Worm (Caenorhabditis elegans) whole organism, L4 larva: ENCODE measurements around the gene srh-55.
A peak's percentile ranks its signal among the peaks of the same experiment; 100 is the strongest.

Source experiments
- F10B5.3 ChIP-seq: sonication (generic microtip); optimal IDR thresholded peaks from 2 replicates; lab custom pipeline; 2016; ENCODE audit warnings: mild to moderate bottlenecking, missing genetic modification characterization, missing compliant biosample characterization
- F26F4.8 ChIP-seq: fragments of 200-800 bp; sonication (Bioruptor generic); conservative IDR thresholded peaks from 2 replicates; pipeline ENCODE4 v1.3.6; 2022; ENCODE audit warnings: missing genetic modification characterization, missing compliant biosample characterization
- R02D3.7 ChIP-seq: fragments of 150-350 bp; sonication (generic microtip); optimal IDR thresholded peaks from 3 replicates; lab custom pipeline; 2014; ENCODE audit warnings: missing biosample characterization, missing genetic modification characterization
- T20F7.1 ChIP-seq: fragments of 200-800 bp; sonication (Bioruptor generic); optimal IDR thresholded peaks from 2 replicates; lab custom pipeline; 2018; ENCODE audit warnings: mild to moderate bottlenecking, missing genetic modification characterization, missing compliant biosample characterization
- T26A8.4 ChIP-seq: fragments of 200-800 bp; sonication (Bioruptor generic); IDR thresholded peaks from 2 replicates; pipeline ENCODE4 v1.3.6; 2022; ENCODE audit warnings: missing genetic modification characterization, missing compliant biosample characterization
- Y105C5A.15 ChIP-seq: fragments of 200-800 bp; sonication (Bioruptor generic); IDR thresholded peaks from 2 replicates; pipeline ENCODE4 v1.3.6; 2022; ENCODE audit warnings: missing genetic modification characterization, missing compliant biosample characterization
- Y48G9A.11 ChIP-seq: fragments of 200-800 bp; sonication (Bioruptor generic); IDR thresholded peaks from 2 replicates; pipeline ENCODE4 v1.3.6; 2022; ENCODE audit warnings: missing genetic modification reagents, missing genetic modification characterization, missing compliant biosample characterization
- aha-1 ChIP-seq: fragments of 150-350 bp; peaks from one replicate; lab custom pipeline; 2014; ENCODE audit warnings: missing biosample characterization, missing genetic modification characterization
- arid-1 ChIP-seq: fragments of 200-800 bp; sonication (Bioruptor generic); conservative IDR thresholded peaks from 2 replicates; pipeline ENCODE4 v1.3.6; 2022; ENCODE audit warnings: missing genetic modification reagents, missing genetic modification characterization, missing compliant biosample characterization
- ceh-62 ChIP-seq: sonication (generic microtip); optimal IDR thresholded peaks from 2 replicates; lab custom pipeline; 2017; ENCODE audit warnings: missing biosample characterization, missing genetic modification characterization
- ctbp-1 ChIP-seq: fragments of 200-800 bp; sonication (Bioruptor generic); IDR thresholded peaks from 2 replicates; pipeline ENCODE4 v1.3.6; 2022; ENCODE audit warnings: missing genetic modification reagents, missing genetic modification characterization, missing compliant biosample characterization
- daf-12 ChIP-seq: fragments of 150-350 bp; optimal IDR thresholded peaks from 2 replicates; lab custom pipeline; 2014; ENCODE audit warnings: missing biosample characterization, missing genetic modification reagents, missing genetic modification characterization
- daf-19 ChIP-seq: fragments of 200-800 bp; sonication (Bioruptor generic); conservative IDR thresholded peaks from 2 replicates; pipeline ENCODE4 v1.3.6; 2022; ENCODE audit warnings: missing genetic modification characterization, missing compliant biosample characterization
- dmd-9 ChIP-seq: fragments of 200-800 bp; sonication (Bioruptor generic); IDR thresholded peaks from 2 replicates; pipeline ENCODE4 v1.3.6; 2022; ENCODE audit warnings: missing genetic modification reagents, missing genetic modification characterization, missing compliant biosample characterization
- egl-27 ChIP-seq: sonication (generic microtip); optimal IDR thresholded peaks from 3 replicates; lab custom pipeline; 2017; ENCODE audit warnings: missing biosample characterization, missing genetic modification reagents, missing genetic modification characterization
- fkh-10 ChIP-seq: fragments of 150-350 bp; optimal IDR thresholded peaks from 2 replicates; lab custom pipeline; 2014; ENCODE audit warnings: missing biosample characterization, missing genetic modification reagents, missing genetic modification characterization
- fos-1 ChIP-seq: fragments of 150-350 bp; optimal IDR thresholded peaks from 2 replicates; lab custom pipeline; 2014; ENCODE audit warnings: missing biosample characterization, missing genetic modification characterization
- hif-1 ChIP-seq, 2 experiments: sonication (generic microtip); optimal IDR thresholded peaks; 2 replicates each; lab custom pipeline; 2016 to 2017; ENCODE audit warnings: missing compliant biosample characterization in 2 of 2, missing genetic modification characterization in 2 of 2, missing genetic modification reagents in 2 of 2, missing genotype in 2 of 2, mild to moderate bottlenecking in 1 of 2
- hlh-11 ChIP-seq: fragments of 200-800 bp; sonication (Bioruptor generic); optimal IDR thresholded peaks from 2 replicates; lab custom pipeline; 2018; ENCODE audit warnings: mild to moderate bottlenecking, missing genetic modification characterization, missing compliant biosample characterization
- hlh-30 ChIP-seq: sonication (generic microtip); optimal IDR thresholded peaks from 2 replicates; lab custom pipeline; 2017; ENCODE audit warnings: antibody characterized with exemption, mild to moderate bottlenecking, missing genetic modification characterization, missing compliant biosample characterization; ENCODE audit not compliant: insufficient read depth
- jun-1 ChIP-seq: fragments of 150-350 bp; optimal IDR thresholded peaks from 2 replicates; lab custom pipeline; 2014; ENCODE audit warnings: missing biosample characterization, missing genetic modification reagents, missing genetic modification characterization
- lim-7 ChIP-seq: fragments of 200-800 bp; sonication (Bioruptor generic); IDR thresholded peaks from 2 replicates; pipeline ENCODE4 v1.3.6; 2022; ENCODE audit warnings: missing genetic modification characterization, missing compliant biosample characterization
- lin-15B ChIP-seq: fragments of 150-350 bp; sonication (generic microtip); optimal IDR thresholded peaks from 3 replicates; lab custom pipeline; 2014; ENCODE audit warnings: missing biosample characterization, missing genetic modification characterization
- lir-3 ChIP-seq: sonication (generic microtip); optimal IDR thresholded peaks from 2 replicates; lab custom pipeline; 2016; ENCODE audit warnings: mild to moderate bottlenecking, missing genetic modification characterization, missing compliant biosample characterization
- lsy-2 ChIP-seq, 2 experiments: fragments of 150-350 bp in 1 of 2; sonication (generic microtip) in 1 of 2; optimal IDR thresholded peaks; 2 replicates each; lab custom pipeline; 2014 to 2017; ENCODE audit warnings: missing biosample characterization in 2 of 2, missing genetic modification characterization in 2 of 2
- mep-1 ChIP-seq: fragments of 150-350 bp; sonication (generic microtip); optimal IDR thresholded peaks from 3 replicates; lab custom pipeline; 2014; ENCODE audit warnings: missing biosample characterization, missing genetic modification characterization
- nhr-111 ChIP-seq: fragments of 200-800 bp; sonication (Bioruptor generic); optimal IDR thresholded peaks from 2 replicates; lab custom pipeline; 2018; ENCODE audit warnings: mild to moderate bottlenecking, missing genetic modification characterization, missing compliant biosample characterization
- php-3 ChIP-seq: fragments of 200-800 bp; sonication (Bioruptor generic); IDR thresholded peaks from 2 replicates; pipeline ENCODE4 v1.3.6; 2022; ENCODE audit warnings: missing genetic modification reagents, missing genetic modification characterization, missing compliant biosample characterization
- rbr-2 ChIP-seq: sonication (generic microtip); optimal IDR thresholded peaks from 2 replicates; lab custom pipeline; 2016; ENCODE audit warnings: missing genotype, missing genetic modification characterization, missing compliant biosample characterization
- saeg-2 ChIP-seq: fragments of 200-800 bp; sonication (Bioruptor generic); IDR thresholded peaks from 2 replicates; pipeline ENCODE4 v1.3.6; 2022; ENCODE audit warnings: missing genetic modification reagents, missing genetic modification characterization, missing compliant biosample characterization
- set-16 ChIP-seq: fragments of 200-800 bp; sonication (Bioruptor generic); IDR thresholded peaks from 2 replicates; pipeline ENCODE4 v1.3.6; 2022; ENCODE audit warnings: missing genetic modification reagents, missing genetic modification characterization, missing compliant biosample characterization
- skn-1 ChIP-seq: fragments of 150-350 bp; optimal IDR thresholded peaks from 2 replicates; lab custom pipeline; 2014; ENCODE audit warnings: missing biosample characterization, missing genetic modification characterization
- snpc-1.2 ChIP-seq: fragments of 200-800 bp; sonication (Bioruptor generic); IDR thresholded peaks from 2 replicates; pipeline ENCODE4 v1.3.6; 2022; ENCODE audit warnings: missing genetic modification reagents, missing genetic modification characterization, missing compliant biosample characterization
- snpc-4 ChIP-seq: fragments of 150-350 bp; optimal IDR thresholded peaks from 2 replicates; lab custom pipeline; 2014; ENCODE audit warnings: missing biosample characterization, missing genetic modification characterization
- spr-1 ChIP-seq: sonication (generic microtip); optimal IDR thresholded peaks from 2 replicates; lab custom pipeline; 2016; ENCODE audit warnings: mild to moderate bottlenecking, missing genetic modification characterization, missing compliant biosample characterization
- tag-97 ChIP-seq: fragments of 200-800 bp; sonication (Bioruptor generic); IDR thresholded peaks from 2 replicates; pipeline ENCODE4 v1.3.6; 2022; ENCODE audit warnings: missing genetic modification characterization, missing compliant biosample characterization
- tra-1 ChIP-seq: fragments of 200-800 bp; sonication (Bioruptor generic); IDR thresholded peaks from 2 replicates; pipeline ENCODE4 v1.3.6; 2022; ENCODE audit warnings: missing genetic modification reagents, missing genetic modification characterization, missing compliant biosample characterization
- unc-39 ChIP-seq: sonication (generic microtip); optimal IDR thresholded peaks from 2 replicates; lab custom pipeline; 2017; ENCODE audit warnings: missing biosample characterization, missing genetic modification characterization
- zip-2 ChIP-seq: fragments of 150-350 bp; optimal IDR thresholded peaks from 2 replicates; lab custom pipeline; 2014; ENCODE audit warnings: missing biosample characterization, missing genetic modification characterization
- ztf-11 ChIP-seq: fragments of 150-350 bp; optimal IDR thresholded peaks from 2 replicates; lab custom pipeline; 2014; ENCODE audit warnings: missing biosample characterization, missing genetic modification characterization
- ztf-7 ChIP-seq: fragments of 150-350 bp; optimal IDR thresholded peaks from 2 replicates; lab custom pipeline; 2014; ENCODE audit warnings: missing biosample characterization, missing genetic modification characterization

The srh-55 gene

DNA sequence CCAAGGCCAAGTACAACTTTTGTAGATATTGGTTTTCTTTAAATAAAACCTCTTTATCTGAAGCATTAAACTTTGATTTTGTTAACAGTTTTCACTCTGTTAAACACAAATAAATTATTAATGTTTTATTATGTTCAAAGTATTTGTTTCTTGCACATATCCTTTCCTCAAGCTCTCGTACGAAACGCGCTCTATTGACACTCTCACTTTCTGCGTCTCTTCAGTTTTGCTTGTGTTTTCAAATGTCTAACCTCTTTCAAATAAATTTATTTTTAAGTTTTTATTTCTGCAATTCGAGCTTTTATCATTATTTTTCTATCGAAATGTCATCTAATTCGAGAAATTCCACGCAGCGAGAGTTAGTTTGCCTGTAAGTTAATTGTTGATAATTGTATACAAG is 9.6 kb upstream of the srh-55 start, which contains the start of gene K08F9.4 (continued):
- TF ChIP-seq T20F7.1 (GFP tag; lab: Kevin White, UChicago) (peak; percentile 32), rbr-2 (tag; lab: Kevin White, UChicago) (no peak), R02D3.7 (tag; lab: Kevin White, UChicago) (no peak), unc-39 (tag; lab: Kevin White, UChicago) (no peak), F26F4.8 (GFP tag; lab: Robert Waterston, UW) (no peak), arid-1 (GFP tag; lab: Robert Waterston, UW) (no peak), snpc-4 (tag; lab: Kevin White, UChicago) (no peak), ztf-7 (tag; lab: Kevin White, UChicago) (no peak), snpc-1.2 (GFP tag; lab: Robert Waterston, UW) (no peak), lim-7 (GFP tag; lab: Robert Waterston, UW) (no peak), ctbp-1 (GFP tag; lab: Robert Waterston, UW) (no peak), spr-1 (tag; lab: Kevin White, UChicago) (no peak), Y105C5A.15 (GFP tag; lab: Robert Waterston, UW) (no peak), lin-15B (tag; lab: Kevin White, UChicago) (no peak), fos-1 (no peak), saeg-2 (no peak), dmd-9 (GFP tag; lab: Robert Waterston, UW) (no peak), lsy-2 (tag; optimal IDR thresholded peaks at IDR 0.05; lab: Kevin White, UChicago) (no peak), hlh-30 (tag; lab: Kevin White, UChicago) (no peak), ztf-11 (tag; lab: Kevin White, UChicago) (no peak), Y48G9A.11 (no peak), T26A8.4 (GFP tag; lab: Robert Waterston, UW) (no peak), set-16 (no peak), hif-1 (tag; optimal IDR thresholded peaks at IDR 0.05; lab: Kevin White, UChicago) (no peak), F10B5.3 (tag; lab: Kevin White, UChicago) (no peak), nhr-111 (no peak), mep-1 (no peak), jun-1 (tag; lab: Kevin White, UChicago) (no peak), skn-1 (tag; lab: Kevin White, UChicago) (no peak), php-3 (GFP tag; lab: Robert Waterston, UW) (no peak), daf-12 (tag; lab: Kevin White, UChicago) (no peak), zip-2 (tag; lab: Kevin White, UChicago) (no peak)
- TF ChIP-seq, all 104 proteins: peak for 8

DNA sequence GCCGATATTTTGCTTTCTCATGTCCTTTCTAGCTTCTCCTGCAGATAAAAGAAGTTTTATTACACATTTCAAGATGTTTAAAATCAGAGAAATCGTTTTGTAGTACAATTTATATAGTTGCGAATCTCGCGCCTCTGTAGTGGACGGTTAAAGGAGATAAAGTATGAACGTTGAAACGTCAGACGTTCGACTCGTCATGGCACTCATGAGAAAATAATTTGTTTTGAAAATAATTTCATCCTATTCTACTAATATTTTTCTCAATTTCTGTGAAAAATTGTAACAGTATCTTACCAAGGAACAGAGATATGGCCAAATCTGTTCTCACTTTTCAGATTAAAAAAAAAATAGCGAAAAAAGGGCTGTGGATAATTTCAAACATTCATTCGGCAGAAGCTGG is 5.6 kb upstream of the srh-55 start, which contains the start of gene T09F5.20:
TSS of gene T09F5.20 (minus strand) at position 101 of the 400 bp plus-strand sequence.
- no peak for TF ChIP-seq egl-27 (tag; lab: Kevin White, UChicago)
- TF ChIP-seq lir-3 (tag; lab: Kevin White, UChicago): no peak
- TF ChIP-seq tag-97 (GFP tag; lab: Robert Waterston, UW): no peak
- no peak for TF ChIP-seq hlh-11 (tag; lab: Kevin White, UChicago)
- TF ChIP-seq ceh-62: no peak
- no peak for TF ChIP-seq fkh-10
- TF ChIP-seq saeg-2: no peak
- no peak for TF ChIP-seq aha-1 (tag; lab: Kevin White, UChicago)
- TF ChIP-seq daf-19 (GFP tag; lab: Robert Waterston, UW): no peak

DNA sequence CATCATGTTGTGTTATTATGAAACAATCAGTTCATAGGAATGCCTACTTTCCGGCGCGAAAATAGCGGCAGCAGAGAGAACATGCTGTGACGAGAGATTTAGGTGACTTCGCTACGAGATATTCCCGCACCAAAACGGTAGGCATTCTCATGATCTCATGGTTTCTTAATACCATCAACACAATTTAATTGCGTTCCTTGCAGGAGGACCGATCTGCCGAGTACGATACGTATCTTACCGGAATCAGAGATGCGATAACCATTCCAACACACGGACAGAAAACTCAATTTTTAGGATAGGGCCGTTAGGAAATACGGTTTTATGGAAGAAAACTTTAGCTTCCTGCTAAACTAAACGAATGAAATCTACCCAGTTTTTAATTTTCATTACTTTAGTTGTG is 4.6 kb upstream of the srh-55 start, which contains the start of gene T09F5.1:
TSS of gene T09F5.1 (plus strand) at position 301 of the 400 bp plus-strand sequence.
- TF ChIP-seq ctbp-1 (GFP tag; lab: Robert Waterston, UW): no peak
- no peak for TF ChIP-seq tra-1
- TF ChIP-seq arid-1 (GFP tag; lab: Robert Waterston, UW): no peak
